Worm (Caenorhabditis elegans) whole organism, L1 larva: ENCODE data around the gene gphr-2.

Source experiments
- C34B4.2 ChIP-seq: sonication (generic microtip); optimal IDR thresholded peaks from 2 replicates; lab custom pipeline; 2017; ENCODE audit warnings: mild to moderate bottlenecking, missing genetic modification characterization, missing compliant biosample characterization
- alr-1 ChIP-seq: fragments of 200-800 bp; sonication (Bioruptor generic); optimal IDR thresholded peaks from 2 replicates; lab custom pipeline; 2018; ENCODE audit warnings: borderline replicate concordance, mild to moderate bottlenecking, missing genetic modification characterization, missing compliant biosample characterization
- elt-2 ChIP-seq: sonication (generic microtip); optimal IDR thresholded peaks from 2 replicates; lab custom pipeline; 2016; ENCODE audit warnings: missing genetic modification characterization, mild to moderate bottlenecking, inconsistent platforms, missing compliant biosample characterization, missing genetic modification reagents
- fos-1 ChIP-seq: fragments of 150-350 bp; optimal IDR thresholded peaks from 2 replicates; lab custom pipeline; 2014; ENCODE audit warnings: missing biosample characterization, missing genetic modification characterization
- lin-13 ChIP-seq: fragments of 150-350 bp; optimal IDR thresholded peaks from 2 replicates; lab custom pipeline; 2014; ENCODE audit warnings: missing biosample characterization, missing genetic modification reagents, missing genetic modification characterization
- lin-15B ChIP-seq: fragments of 150-350 bp; sonication (generic microtip); optimal IDR thresholded peaks from 3 replicates; lab custom pipeline; 2014; ENCODE audit warnings: missing biosample characterization, missing genetic modification characterization
- lsy-2 ChIP-seq, 2 experiments: fragments of 150-350 bp; optimal IDR thresholded peaks; 2 replicates each; lab custom pipeline; 2014; ENCODE audit warnings: missing biosample characterization in 2 of 2, missing genetic modification characterization in 2 of 2
- nhr-12 ChIP-seq: sonication (generic microtip); optimal IDR thresholded peaks from 2 replicates; lab custom pipeline; 2017; ENCODE audit warnings: missing biosample characterization, missing genetic modification characterization
- pqm-1 ChIP-seq: sonication (generic microtip); optimal IDR thresholded peaks from 3 replicates; lab custom pipeline; 2017; ENCODE audit warnings: missing biosample characterization, missing genetic modification characterization
- snpc-4 ChIP-seq: fragments of 150-350 bp; optimal IDR thresholded peaks from 2 replicates; lab custom pipeline; 2014; ENCODE audit warnings: missing biosample characterization, missing genetic modification characterization

ce11 chrX:14267170-14267569, 40.4 kb downstream of the gphr-2 start:
- TF ChIP-seq nhr-12 (tag; lab: Kevin White, UChicago) (no peak), lin-15B (tag; lab: Kevin White, UChicago) (no peak), pqm-1 (tag; lab: Kevin White, UChicago) (no peak), lin-13 (GFP tag; lab: Kevin White, UChicago) (no peak), alr-1 (tag; lab: Kevin White, UChicago) (no peak), snpc-4 (tag; lab: Kevin White, UChicago) (no peak), fos-1 (no peak), C34B4.2 (tag; lab: Kevin White, UChicago) (no peak), lsy-2 (tag; optimal IDR thresholded peaks at IDR 0.05; lab: Kevin White, UChicago) (no peak), elt-2 (tag; lab: Kevin White, UChicago) (no peak)
